Worm (Caenorhabditis elegans) whole organism, mixed stage, embryonic: ENCODE measurements around the gene thoc-7.

ENCODE experiments used
- bed-3 ChIP-seq: fragments of 200-800 bp; sonication (Bioruptor generic); optimal IDR thresholded peaks from 3 replicates; lab custom pipeline; 2018; ENCODE audit warnings: mild to moderate bottlenecking, missing genetic modification characterization, moderate library complexity, missing compliant biosample characterization
- blmp-1 ChIP-seq: fragments of 150-350 bp; optimal IDR thresholded peaks from 2 replicates; lab custom pipeline; 2014; ENCODE audit warnings: missing biosample characterization, missing genetic modification characterization
- cnd-1 ChIP-seq: fragments of 200-800 bp; sonication (Bioruptor generic); optimal IDR thresholded peaks from 2 replicates; lab custom pipeline; 2018; ENCODE audit warnings: mild to moderate bottlenecking, missing genetic modification characterization, missing compliant biosample characterization
- drap-1 ChIP-seq: fragments of 200-800 bp; sonication (Bioruptor generic); optimal IDR thresholded peaks from 3 replicates; lab custom pipeline; 2018; ENCODE audit warnings: mild to moderate bottlenecking, missing genetic modification characterization, missing compliant biosample characterization
- elt-1 ChIP-seq: sonication (generic microtip); optimal IDR thresholded peaks from 2 replicates; lab custom pipeline; 2017; ENCODE audit warnings: missing genetic modification characterization, mild to moderate bottlenecking, missing compliant biosample characterization, antibody characterized with exemption, moderate library complexity, borderline replicate concordance; ENCODE audit not compliant: insufficient read depth
- lsy-2 ChIP-seq: fragments of 150-350 bp; optimal IDR thresholded peaks from 2 replicates; lab custom pipeline; 2014; ENCODE audit warnings: missing biosample characterization, missing genetic modification characterization
- nhr-237 ChIP-seq: fragments of 150-350 bp; optimal IDR thresholded peaks from 2 replicates; lab custom pipeline; 2014; ENCODE audit warnings: missing biosample characterization, missing genetic modification characterization
- nhr-76 ChIP-seq: sonication (generic microtip); optimal IDR thresholded peaks from 2 replicates; lab custom pipeline; 2017; ENCODE audit warnings: missing biosample characterization, missing genetic modification characterization
- pha-4 ChIP-seq: fragments of 150-350 bp; optimal IDR thresholded peaks from 2 replicates; lab custom pipeline; 2018; ENCODE audit warnings: missing biosample characterization, missing genetic modification reagents, missing genetic modification characterization
- snpc-4 ChIP-seq: fragments of 150-350 bp; optimal IDR thresholded peaks from 2 replicates; lab custom pipeline; 2014; ENCODE audit warnings: missing biosample characterization, missing genetic modification characterization
- unc-62 ChIP-seq: fragments of 150-350 bp; optimal IDR thresholded peaks from 2 replicates; lab custom pipeline; 2014; ENCODE audit warnings: missing biosample characterization, missing genetic modification reagents, missing genetic modification characterization
- ztf-11 ChIP-seq: fragments of 150-350 bp; optimal IDR thresholded peaks from 2 replicates; lab custom pipeline; 2014; ENCODE audit warnings: missing biosample characterization, missing genetic modification characterization

DNA sequence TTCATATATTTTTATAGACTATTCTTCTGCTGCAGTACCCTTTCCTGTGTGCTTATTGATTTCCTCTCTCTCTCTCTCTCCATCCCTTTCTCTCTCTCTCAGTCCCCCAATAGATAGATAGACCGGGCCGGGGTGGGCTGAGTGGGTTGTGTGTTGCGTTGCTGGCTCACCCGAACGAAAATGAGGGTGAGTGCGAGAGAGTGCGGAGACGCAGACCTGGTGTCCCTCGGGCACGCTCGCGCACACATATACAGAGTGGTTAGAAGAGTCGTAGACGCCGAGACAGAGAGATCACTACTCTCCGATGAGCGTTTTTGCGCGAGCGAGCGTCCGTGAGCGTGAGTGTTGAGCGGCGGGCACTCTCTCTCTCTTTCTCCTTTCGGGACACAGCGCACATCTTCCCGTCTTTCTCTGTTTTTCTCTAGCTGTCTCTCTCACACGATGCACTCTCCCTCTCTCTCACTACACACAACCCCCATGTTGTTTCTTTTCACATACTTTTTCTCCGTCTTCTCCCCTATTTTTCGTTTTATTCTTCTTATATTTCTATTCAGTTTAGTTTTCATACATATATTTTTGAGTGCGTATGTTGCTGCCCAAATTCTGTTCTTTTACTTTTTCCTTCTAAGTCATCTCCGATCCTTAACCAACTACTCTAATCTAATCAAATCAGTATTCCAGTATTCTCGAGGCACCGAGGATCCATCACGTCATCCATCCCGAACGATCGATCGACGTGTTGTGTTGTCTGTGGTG, 5.1 kb downstream of the thoc-7 start, which contains the start of gene lin-66:
- TF ChIP-seq nhr-237 (peak; percentile 55), blmp-1 (tag; lab: Kevin White, UChicago) (no peak), elt-1 (tag; lab: Kevin White, UChicago) (no peak), bed-3 (GFP tag; lab: Kevin White, UChicago) (no peak), pha-4 (tag; lab: Kevin White, UChicago) (peak; percentile 95), ztf-11 (tag; lab: Kevin White, UChicago) (peak; percentile 46), nhr-76 (no peak), cnd-1 (peak; percentile 37), snpc-4 (no peak), unc-62 (peak; percentile 66), drap-1 (GFP tag; lab: Kevin White, UChicago) (peak; percentile 81), lsy-2 (no peak)
